Fruit fly (Drosophila melanogaster): ENCODE results near the gene CG6974.

CG6974 gene

DNA sequence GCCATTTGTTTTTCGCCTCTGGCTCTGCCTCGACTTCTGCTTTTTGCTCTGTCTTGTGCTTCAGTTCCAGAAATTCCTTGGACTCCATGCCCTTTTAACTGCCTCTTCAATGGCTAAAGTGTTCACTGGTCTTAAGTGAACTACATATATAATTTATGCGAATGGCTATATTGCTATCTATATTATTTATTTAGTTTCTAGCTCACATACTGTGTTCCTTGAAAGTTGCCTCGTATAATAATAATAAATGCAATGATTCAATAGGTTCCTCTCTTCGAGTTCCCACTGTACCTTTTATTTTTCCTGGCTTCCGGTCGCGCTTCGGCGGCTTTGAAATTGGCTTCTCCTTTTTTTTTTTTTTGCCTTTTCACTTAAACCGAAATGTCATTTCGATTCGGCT lies 40.6 kb upstream of the CG6974 start (continued):
- TF ChIP-seq Bgb (GFP tag; IDR thresholded peaks at IDR 0.05; ENCODE audit: partially characterized antibody) (no peak), row (GFP tag; IDR thresholded peaks at IDR 0.05) (peak; percentile 65), unpg (GFP tag; optimal IDR thresholded peaks at IDR 0.05) (peak; percentile 29), CG12391 (tag; optimal IDR thresholded peaks at IDR 0.05) (peak; percentile 29), inv (GFP tag; IDR thresholded peaks at IDR 0.05; ENCODE audit: partially characterized antibody) (no peak), ind (GFP tag; optimal IDR thresholded peaks at IDR 0.05) (peak; percentile 11), lbe (GFP tag; optimal IDR thresholded peaks at IDR 0.05) (no peak), Poxn (GFP tag; IDR thresholded peaks at IDR 0.05) (no peak), NfI (GFP tag; optimal IDR thresholded peaks at IDR 0.05) (peak; percentile 4), CG18619 (GFP tag; optimal IDR thresholded peaks at IDR 0.05) (no peak), gsb-n (tag; optimal IDR thresholded peaks at IDR 0.05) (no peak), CG12659 (GFP tag; optimal IDR thresholded peaks at IDR 0.05) (peak; percentile 10), nau (GFP tag; optimal IDR thresholded peaks at IDR 0.05) (no peak), pan (optimal IDR thresholded peaks at IDR 0.05) (no peak), pan (GFP tag; optimal IDR thresholded peaks at IDR 0.05 in 1 of 2, IDR thresholded peaks at IDR 0.05 in 1 of 2) (peak in 1 of 2 experiments; percentile 8), NC2α (GFP tag; optimal IDR thresholded peaks at IDR 0.05) (no peak), odd (GFP tag; optimal IDR thresholded peaks at IDR 0.05) (no peak), bcd (GFP tag; optimal IDR thresholded peaks at IDR 0.05) (peak; percentile 5), slbo (GFP tag; IDR thresholded peaks at IDR 0.05) (peak; percentile 59), repo (GFP tag; optimal IDR thresholded peaks at IDR 0.05) (no peak), tap (tag; optimal IDR thresholded peaks at IDR 0.05) (peak; percentile 22), CG4424 (GFP tag; optimal IDR thresholded peaks at IDR 0.05) (no peak), disco-r (GFP tag; optimal IDR thresholded peaks at IDR 0.05) (no peak), CoRest (tag; optimal IDR thresholded peaks at IDR 0.05) (peak; percentile 34), Doc3 (GFP tag; IDR thresholded peaks at IDR 0.05; ENCODE audit: partially characterized antibody) (no peak), HLHmδ (GFP tag; optimal IDR thresholded peaks at IDR 0.05) (no peak), hth (optimal IDR thresholded peaks at IDR 0.05) (no peak), CG1024 (GFP tag; IDR thresholded peaks at IDR 0.05) (no peak), Xrp1 (GFP tag; IDR thresholded peaks at IDR 0.05) (peak; percentile 31; the same call in 1 of the 2 replicates), dati (GFP tag; IDR thresholded peaks at IDR 0.05) (no peak), Kr (GFP tag; optimal IDR thresholded peaks at IDR 0.05) (no peak), CG10147 (GFP tag; optimal IDR thresholded peaks at IDR 0.05) (peak; percentile 17), CG2116 (GFP tag; optimal IDR thresholded peaks at IDR 0.05) (no peak), CG13424 (tag; optimal IDR thresholded peaks at IDR 0.05) (peak; percentile 46), sqz (GFP tag; optimal IDR thresholded peaks at IDR 0.05) (peak; percentile 20), CG10209 (GFP tag; optimal IDR thresholded peaks at IDR 0.05) (peak; percentile 4), CG3726 (GFP tag; IDR thresholded peaks at IDR 0.05) (no peak), CG1603 (tag; optimal IDR thresholded peaks at IDR 0.05) (peak; percentile 25), cato (GFP tag; optimal IDR thresholded peaks at IDR 0.05; ENCODE audit: borderline replicate concordance) (no peak), corto (GFP tag; optimal IDR thresholded peaks at IDR 0.05) (no peak), Gug (GFP tag; IDR thresholded peaks at IDR 0.05) (0 out of 4 replicates have a peak, but pooled peaks have one; percentile 28), mam (GFP tag; optimal IDR thresholded peaks at IDR 0.05) (peak; percentile 26), Rfx (GFP tag; IDR thresholded peaks at IDR 0.05) (peak; percentile 61; the same call in 1 of the 2 replicates), Dp (GFP tag; optimal IDR thresholded peaks at IDR 0.05) (no peak), eve (GFP tag; optimal IDR thresholded peaks at IDR 0.05) (peak in 1 of 2 experiments; percentile 21), toy (GFP tag; IDR thresholded peaks at IDR 0.05) (no peak), lab (GFP tag; optimal IDR thresholded peaks at IDR 0.05) (peak; percentile 66), Pdp1 (GFP tag; optimal IDR thresholded peaks at IDR 0.05) (peak in 1 of 2 experiments; percentile 25), Six4 (GFP tag; optimal IDR thresholded peaks at IDR 0.05) (no peak), Tbp (GFP tag; optimal IDR thresholded peaks at IDR 0.05) (no peak), eyg (GFP tag; optimal IDR thresholded peaks at IDR 0.05) (no peak)

Measured in whole organism, embryonic.